Fruit fly (Drosophila melanogaster): Measurements from ENCODE around the gene CG7655.

CG7655 gene

DNA sequence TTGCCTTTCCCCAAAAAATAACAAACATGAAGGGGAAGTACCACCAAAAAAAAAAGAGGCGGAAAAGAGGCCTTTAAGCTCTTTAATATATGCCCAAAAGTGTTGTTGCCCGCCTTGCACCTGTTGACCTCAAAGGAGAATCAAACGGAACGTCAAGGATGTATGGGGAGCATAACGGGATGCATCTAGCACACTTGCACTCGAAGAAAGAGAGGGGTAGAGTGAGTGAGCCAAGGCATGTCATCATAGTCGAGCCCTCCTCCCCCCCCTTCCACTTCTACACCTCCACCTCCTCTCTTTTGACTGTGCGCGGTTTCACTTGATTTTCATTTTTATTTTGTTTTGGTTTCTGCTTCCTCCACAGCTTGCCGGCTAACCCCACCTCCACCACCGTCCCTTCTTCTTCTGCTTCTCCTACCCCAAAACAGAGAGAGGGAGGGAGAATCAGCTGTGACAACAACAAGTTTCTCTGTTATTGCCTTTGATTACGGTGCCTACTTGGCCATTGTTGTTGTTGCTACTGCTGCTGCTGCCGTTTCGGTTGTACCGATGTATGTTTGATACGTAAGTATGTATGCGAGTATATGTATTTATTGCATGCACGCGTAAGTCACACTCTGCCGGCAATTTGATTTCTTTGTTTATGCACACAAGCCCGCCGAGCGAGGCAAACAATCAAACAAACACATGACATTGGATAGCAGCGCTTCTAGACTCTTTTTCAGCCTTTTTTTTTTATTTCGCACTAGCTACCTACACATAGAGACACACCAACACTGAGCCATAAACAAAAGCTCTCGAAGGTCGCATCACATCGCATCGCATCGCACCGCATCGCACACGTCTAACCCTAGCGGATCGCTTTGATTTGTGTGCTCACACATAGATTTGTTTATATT, 30.4 kb downstream of the CG7655 start (continued):
- TF ChIP-seq Jarid2 (GFP tag; optimal IDR thresholded peaks at IDR 0.05) (no peak), Meics (GFP tag; optimal IDR thresholded peaks at IDR 0.05) (no peak), sd (tag; optimal IDR thresholded peaks at IDR 0.05) (no peak), corto (GFP tag; optimal IDR thresholded peaks at IDR 0.05) (peak; percentile 42), ems (GFP tag; optimal IDR thresholded peaks at IDR 0.05) (no peak), Hr78 (GFP tag; optimal IDR thresholded peaks at IDR 0.05) (no peak), Hmx (GFP tag; optimal IDR thresholded peaks at IDR 0.05) (no peak), Rx (GFP tag; IDR thresholded peaks at IDR 0.05) (no peak), Dp (GFP tag; optimal IDR thresholded peaks at IDR 0.05) (no peak), CG14860 (GFP tag; IDR thresholded peaks at IDR 0.05; ENCODE audit: partially characterized antibody) (no peak), CG1233 (GFP tag; optimal IDR thresholded peaks at IDR 0.05) (no peak), CG10321 (GFP tag; IDR thresholded peaks at IDR 0.05) (no peak), lola (GFP tag; optimal IDR thresholded peaks at IDR 0.05) (peak in 1 of 3 experiments; percentile 2), mld (GFP tag; IDR thresholded peaks at IDR 0.05; ENCODE audit: partially characterized antibody) (no peak), Camta (GFP tag; optimal IDR thresholded peaks at IDR 0.05) (no peak), E2f2 (GFP tag; IDR thresholded peaks at IDR 0.05) (no peak), gsb (GFP tag; IDR thresholded peaks at IDR 0.05) (no peak), CG30020 (tag; optimal IDR thresholded peaks at IDR 0.05) (no peak), Vsx1 (GFP tag; optimal IDR thresholded peaks at IDR 0.05) (peak; percentile 30), Med (GFP tag) (peak; percentile 25), ara (GFP tag; IDR thresholded peaks at IDR 0.05) (0 out of 2 replicates have a peak, but pooled peaks have one; percentile 33), CG8281 (tag; optimal IDR thresholded peaks at IDR 0.05) (no peak), fd96Cb (tag; optimal IDR thresholded peaks at IDR 0.05) (no peak), CG16813 (GFP tag; IDR thresholded peaks at IDR 0.05; ENCODE audit: partially characterized antibody) (no peak), cwo (GFP tag; optimal IDR thresholded peaks at IDR 0.05) (peak; percentile 42), Ada2b (GFP tag; IDR thresholded peaks at IDR 0.05) (no peak), gce (GFP tag; IDR thresholded peaks at IDR 0.05) (no peak), cg (GFP tag; optimal IDR thresholded peaks at IDR 0.05) (peak; percentile 57), CG3838 (GFP tag; optimal IDR thresholded peaks at IDR 0.05) (no peak), nmo (GFP tag; optimal IDR thresholded peaks at IDR 0.05) (no peak), CG2678 (tag; optimal IDR thresholded peaks at IDR 0.05) (no peak), CG2199 (GFP tag; IDR thresholded peaks at IDR 0.05) (0 out of 3 replicates have a peak, but pooled peaks have one; percentile 12), Atf-2 (GFP tag; optimal IDR thresholded peaks at IDR 0.05) (no peak), CG9817 (tag; optimal IDR thresholded peaks at IDR 0.05) (no peak), ham (GFP tag; IDR thresholded peaks at IDR 0.05) (no peak), Abd-B (GFP tag; optimal IDR thresholded peaks at IDR 0.05) (no peak), CG10366 (GFP tag; IDR thresholded peaks at IDR 0.05) (no peak), CG6791 (GFP tag; IDR thresholded peaks at IDR 0.05; ENCODE audit: partially characterized antibody) (no peak), CG4360 (GFP tag; IDR thresholded peaks at IDR 0.05) (peak; percentile 97), crc (GFP tag; optimal IDR thresholded peaks at IDR 0.05) (no peak), CG8359 (GFP tag; optimal IDR thresholded peaks at IDR 0.05; ENCODE audit: borderline replicate concordance) (no peak), CG8388 (GFP tag; optimal IDR thresholded peaks at IDR 0.05) (no peak), inv (GFP tag; IDR thresholded peaks at IDR 0.05; ENCODE audit: partially characterized antibody) (no peak), CG34422 (GFP tag; IDR thresholded peaks at IDR 0.05) (peak; percentile 56; the same call in 2 of the 3 replicates), NC2β (GFP tag; optimal IDR thresholded peaks at IDR 0.05) (no peak), CG17612 (GFP tag; IDR thresholded peaks at IDR 0.05) (no peak), ken (GFP tag; IDR thresholded peaks at IDR 0.05) (no peak), pnt (GFP tag; optimal IDR thresholded peaks at IDR 0.05) (no peak)
